Fruit fly (Drosophila melanogaster) whole organism, wandering third instar larva: ENCODE results near the gene CG17672.

Source experiments
- Dfd ChIP-seq: fragments of >200 bp; optimal IDR thresholded peaks from 2 replicates; lab custom pipeline; 2017; ENCODE audit warnings: missing biosample characterization, missing genetic modification characterization
- Dif ChIP-seq: fragments of 200-275, 200-300 bp; sonication (Bioruptor generic); optimal IDR thresholded peaks from 2 replicates; lab custom pipeline; 2018; ENCODE audit warnings: missing biosample characterization, missing genetic modification characterization; ENCODE audit not compliant: partially characterized antibody
- Hr83 ChIP-seq: fragments of 200-300 bp; sonication (Bioruptor generic); optimal IDR thresholded peaks from 2 replicates; lab custom pipeline; 2016; ENCODE audit warnings: missing biosample characterization, mild to moderate bottlenecking, missing genetic modification characterization, moderate library complexity; ENCODE audit not compliant: poor library complexity, severe bottlenecking
- OdsH ChIP-seq: fragments of 200-800 bp; sonication (Bioruptor generic); optimal IDR thresholded peaks from 2 replicates; lab custom pipeline; 2016; ENCODE audit warnings: missing biosample characterization, mild to moderate bottlenecking, missing genetic modification characterization
- Rel ChIP-seq, 2 experiments: fragments of 200-800 bp; sonication (Bioruptor generic) in 1 of 2; optimal IDR thresholded peaks; 2 replicates in 1 of 2; 3 replicates in 1 of 2; lab custom pipeline; 2016 to 2019; ENCODE audit warnings: mild to moderate bottlenecking in 2 of 2, missing biosample characterization in 2 of 2, missing genetic modification characterization in 2 of 2, moderate library complexity in 1 of 2
- ey ChIP-seq: fragments of 200-800 bp; sonication (Bioruptor generic); optimal IDR thresholded peaks from 2 replicates; lab custom pipeline; 2016; ENCODE audit warnings: missing biosample characterization, missing genetic modification characterization
- foxo ChIP-seq, 2 experiments: fragments of 200-800 bp; sonication (Bioruptor generic); optimal IDR thresholded peaks; 2 replicates in 1 of 2; 3 replicates in 1 of 2; lab custom pipeline; 2016 to 2017; ENCODE audit warnings: missing biosample characterization in 2 of 2, missing genetic modification characterization in 2 of 2
- tai ChIP-seq: sonication (Bioruptor generic); optimal IDR thresholded peaks from 2 replicates; lab custom pipeline; 2016; ENCODE audit warnings: missing biosample characterization, missing genetic modification characterization

DNA sequence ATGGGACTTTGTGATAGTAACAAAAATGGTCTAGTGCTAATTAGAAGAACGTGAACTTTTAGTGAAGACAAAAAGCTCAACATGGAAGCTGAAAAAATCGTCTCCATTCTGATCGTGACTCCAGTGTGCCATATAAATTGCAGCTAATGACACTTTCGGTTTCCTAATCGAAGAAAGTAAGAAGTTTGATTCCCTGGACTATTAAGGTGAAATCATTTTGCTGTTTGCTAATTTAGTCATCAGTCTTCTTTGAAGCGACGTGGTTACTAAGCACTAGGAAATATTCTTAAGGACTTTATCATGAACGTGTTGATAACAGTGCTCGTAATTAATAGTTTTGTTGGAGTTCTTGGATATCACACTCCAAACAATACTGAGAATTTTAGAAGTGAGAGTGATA is 34.0 kb downstream of the CG17672 start, which contains the start of gene CG34429:
- TF ChIP-seq tai (no peak), Dif (GFP tag; lab: Kevin White, UChicago) (no peak), foxo (GFP tag; optimal IDR thresholded peaks at IDR 0.05; lab: Kevin White, UChicago) (no peak), OdsH (GFP tag; lab: Kevin White, UChicago) (no peak), ey (GFP tag; lab: Kevin White, UChicago) (no peak), Rel (GFP tag; optimal IDR thresholded peaks at IDR 0.05; lab: Kevin White, UChicago) (no peak), Rel (tag; optimal IDR thresholded peaks at IDR 0.05; lab: Kevin White, UChicago) (no peak), Dfd (no peak), Hr83 (no peak)
